Worm (Caenorhabditis elegans): Measurements from ENCODE around the gene gst-7.

The gst-7 gene

DNA sequence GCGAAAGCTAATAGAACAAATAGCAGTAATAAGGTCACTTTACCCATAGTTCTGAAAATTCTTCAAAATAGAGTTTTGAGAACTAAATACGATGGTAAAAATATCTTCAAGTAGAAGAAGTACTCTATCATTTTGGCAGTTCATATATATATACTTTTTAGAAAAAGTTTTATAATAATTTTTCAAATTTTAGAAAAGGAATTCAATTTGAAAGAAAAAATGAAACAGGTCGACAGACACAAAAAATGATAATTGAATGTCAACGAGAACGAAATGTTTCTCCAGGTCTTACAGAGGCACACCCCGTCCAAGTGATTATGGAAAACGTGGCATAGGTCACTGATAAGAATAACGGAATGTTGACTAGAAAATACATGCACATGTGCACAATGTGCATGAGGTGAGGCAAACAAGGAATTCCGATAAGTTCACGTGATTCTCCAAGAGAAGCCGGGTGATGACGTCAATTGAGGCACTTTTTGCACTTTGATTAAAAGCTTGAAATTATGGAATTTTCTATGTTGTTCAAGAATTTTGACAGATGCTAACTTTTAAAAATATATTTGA is 43.4 kb downstream of the gst-7 start, which contains the start of gene aagr-2:
TSS of gene aagr-2 (minus strand) at position 51 of the 567 bp plus-strand sequence.
- TF ChIP-seq dmd-8 (GFP tag; IDR thresholded peaks at IDR 0.05) (no peak), zfp-2 (tag; optimal IDR thresholded peaks at IDR 0.05) (no peak), nhr-41 (GFP tag; IDR thresholded peaks at IDR 0.05) (peak; percentile 77; the same call in 1 of the 2 replicates), mep-1 (tag; optimal IDR thresholded peaks at IDR 0.05) (peak; percentile 62), duxl-1 (tag; optimal IDR thresholded peaks at IDR 0.05; ENCODE audit: poor library complexity) (no peak), ceh-62 (tag; optimal IDR thresholded peaks at IDR 0.05) (no peak), aha-1 (tag) (no peak), pqm-1 (tag; optimal IDR thresholded peaks at IDR 0.05) (peak; percentile 97), vab-7 (GFP tag; IDR thresholded peaks at IDR 0.05) (no peak), hlh-30 (tag; optimal IDR thresholded peaks at IDR 0.05; ENCODE audit: insufficient read depth) (peak; percentile 62), rbr-2 (tag; optimal IDR thresholded peaks at IDR 0.05) (no peak), nhr-10 (tag; optimal IDR thresholded peaks at IDR 0.05) (no peak), nhr-111 (GFP tag; optimal IDR thresholded peaks at IDR 0.05) (no peak), madf-5 (GFP tag; IDR thresholded peaks at IDR 0.05) (no peak), daf-8 (GFP tag; IDR thresholded peaks at IDR 0.05) (no peak), mxl-2 (GFP tag; conservative IDR thresholded peaks at IDR 0.05) (0 out of 2 replicates have a peak, but pooled peaks have one; percentile 27), ztf-7 (tag; optimal IDR thresholded peaks at IDR 0.05) (no peak), snpc-1.2 (GFP tag; IDR thresholded peaks at IDR 0.05) (no peak), nhr-28 (tag; optimal IDR thresholded peaks at IDR 0.05) (peak; percentile 99), set-16 (GFP tag; IDR thresholded peaks at IDR 0.05) (no peak), arid-1 (GFP tag; conservative IDR thresholded peaks at IDR 0.05) (no peak), tra-1 (GFP tag; IDR thresholded peaks at IDR 0.05) (peak; percentile 81), lin-15B (tag; optimal IDR thresholded peaks at IDR 0.05) (no peak), fos-1 (tag; optimal IDR thresholded peaks at IDR 0.05) (no peak), dpl-1 (GFP tag; optimal IDR thresholded peaks at IDR 0.05) (no peak), mes-2 (tag; optimal IDR thresholded peaks at IDR 0.05; ENCODE audit: poor library complexity, severe bottlenecking) (peak; percentile 37), T20F7.1 (GFP tag; optimal IDR thresholded peaks at IDR 0.05) (peak; percentile 33), mxl-3 (GFP tag; optimal IDR thresholded peaks at IDR 0.05) (peak; percentile 75), Y105C5A.15 (GFP tag; IDR thresholded peaks at IDR 0.05) (no peak), php-3 (GFP tag; IDR thresholded peaks at IDR 0.05) (peak; percentile 60), spr-3 (GFP tag; optimal IDR thresholded peaks at IDR 0.05) (no peak), F49E8.2 (tag; optimal IDR thresholded peaks at IDR 0.05; ENCODE audit: borderline replicate concordance) (no peak), skn-1 (tag; optimal IDR thresholded peaks at IDR 0.05) (no peak), snpc-4 (tag; optimal IDR thresholded peaks at IDR 0.05) (no peak), dmd-9 (GFP tag; IDR thresholded peaks at IDR 0.05) (no peak), Y5F2A.4 (GFP tag; optimal IDR thresholded peaks at IDR 0.05) (no peak), daf-12 (tag; optimal IDR thresholded peaks at IDR 0.05) (no peak), dmd-6 (GFP tag; IDR thresholded peaks at IDR 0.05) (peak; percentile 99), lin-29 (GFP tag; IDR thresholded peaks at IDR 0.05) (no peak), lir-3 (tag; optimal IDR thresholded peaks at IDR 0.05) (no peak), F26F4.8 (GFP tag; conservative IDR thresholded peaks at IDR 0.05) (no peak), zip-2 (tag; optimal IDR thresholded peaks at IDR 0.05) (no peak), pha-4 (GFP tag; IDR thresholded peaks at IDR 0.05) (no peak; the same call in 1 of the 2 replicates), pha-4 (tag; optimal IDR thresholded peaks at IDR 0.05) (no peak), nhr-77 (tag; optimal IDR thresholded peaks at IDR 0.05) (peak; percentile 51), dve-1 (tag; optimal IDR thresholded peaks at IDR 0.05; ENCODE audit: insufficient read depth) (peak; percentile 85), mdt-29 (GFP tag; IDR thresholded peaks at IDR 0.05) (peak; percentile 82), ceh-28 (tag; optimal IDR thresholded peaks at IDR 0.05) (no peak), R02D3.7 (tag; optimal IDR thresholded peaks at IDR 0.05) (no peak), nhr-6 (tag; optimal IDR thresholded peaks at IDR 0.05) (no peak), zfp-3 (GFP tag; conservative IDR thresholded peaks at IDR 0.05) (0 out of 2 replicates have a peak, but pooled peaks have one; percentile 37), nhr-42 (GFP tag; IDR thresholded peaks at IDR 0.05) (no peak)

Measured in whole organism, L4 larva.